Worm (Caenorhabditis elegans): ENCODE results near the gene pgp-5.

DNA sequence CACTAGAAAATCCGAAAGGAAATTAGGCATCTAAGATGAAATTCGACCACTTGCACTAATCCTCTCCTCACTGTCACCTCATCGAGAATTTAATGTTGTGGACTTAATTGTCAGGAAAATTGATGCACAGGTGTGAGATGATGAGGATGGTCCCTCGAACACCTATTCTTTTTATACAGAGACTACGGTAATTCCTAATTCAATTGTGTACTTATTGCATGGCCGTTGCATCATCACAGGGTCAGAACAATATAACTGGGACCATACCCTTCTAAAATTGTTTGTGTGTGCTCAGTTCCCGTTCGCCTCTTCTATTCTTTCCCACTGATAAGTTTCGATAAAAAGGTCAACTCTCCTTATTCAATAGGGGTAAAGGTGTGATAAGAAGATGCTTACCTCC is 15.0 kb downstream of the pgp-5 start:
- TF ChIP-seq ref-1 (GFP tag; conservative IDR thresholded peaks at IDR 0.05): no peak
- no peak for TF ChIP-seq ztf-29 (GFP tag; IDR thresholded peaks at IDR 0.05)
- no peak for TF ChIP-seq klf-2 (GFP tag; conservative IDR thresholded peaks at IDR 0.05)
- no peak for TF ChIP-seq med-1 (GFP tag; optimal IDR thresholded peaks at IDR 0.05; ENCODE audit: insufficient read depth)
- TF ChIP-seq T22C8.4 (GFP tag; IDR thresholded peaks at IDR 0.05): no peak
- no peak for TF ChIP-seq flt-1 (GFP tag; IDR thresholded peaks at IDR 0.05)
